Worm (Caenorhabditis elegans) whole organism, midembryonic: ENCODE results near the gene T22D1.17.

ENCODE experiments used
- T22C8.4 ChIP-seq: fragments of 200-800 bp; sonication (Bioruptor generic); IDR thresholded peaks from 2 replicates; pipeline ENCODE4 v1.3.6; 2022; ENCODE audit warnings: missing genetic modification characterization, missing compliant biosample characterization
- cog-1 ChIP-seq: sonication (generic microtip); optimal IDR thresholded peaks from 2 replicates; lab custom pipeline; 2016; ENCODE audit warnings: missing genetic modification characterization, missing compliant biosample characterization
- flt-1 ChIP-seq: fragments of 200-800 bp; sonication (Bioruptor generic); IDR thresholded peaks from 2 replicates; pipeline ENCODE4 v1.3.6; 2022; ENCODE audit warnings: missing genetic modification characterization, missing compliant biosample characterization
- klf-2 ChIP-seq: fragments of 200-800 bp; sonication (Bioruptor generic); conservative IDR thresholded peaks from 2 replicates; pipeline ENCODE4 v1.3.6; 2022; ENCODE audit warnings: missing genetic modification reagents, missing genetic modification characterization, missing compliant biosample characterization
- ref-1 ChIP-seq: fragments of 200-800 bp; sonication (Bioruptor generic); conservative IDR thresholded peaks from 2 replicates; pipeline ENCODE4 v1.3.6; 2022; ENCODE audit warnings: missing genetic modification reagents, missing genetic modification characterization, missing compliant biosample characterization
- tab-1 ChIP-seq: fragments of 200-800 bp; sonication (Bioruptor generic); IDR thresholded peaks from 2 replicates; pipeline ENCODE4 v1.3.6; 2022; ENCODE audit warnings: missing genetic modification characterization, missing compliant biosample characterization
- ztf-29 ChIP-seq: fragments of 200-800 bp; sonication (Bioruptor generic); IDR thresholded peaks from 2 replicates; pipeline ENCODE4 v1.3.6; 2022; ENCODE audit warnings: missing genetic modification reagents, missing genetic modification characterization, missing compliant biosample characterization

ce11 chrIV:6937548-6937947 lies 31.8 kb downstream of the T22D1.17 start, which contains the start of gene npr-12:
- no peak for TF ChIP-seq tab-1
- no peak for TF ChIP-seq ztf-29
- TF ChIP-seq flt-1 (GFP tag; lab: Robert Waterston, UW) = no peak
- no peak for TF ChIP-seq klf-2
- no peak for TF ChIP-seq ref-1 (GFP tag; lab: Robert Waterston, UW)
- no peak for TF ChIP-seq T22C8.4 (GFP tag; lab: Robert Waterston, UW)
- TF ChIP-seq cog-1 (tag; lab: Kevin White, UChicago) = no peak
